Fruit fly (Drosophila melanogaster) whole organism, embryonic: ENCODE data around the gene SdhC.

Experiments
- Abd-B ChIP-seq: fragments of 200-800 bp; sonication (Bioruptor generic); optimal IDR thresholded peaks from 2 replicates; lab custom pipeline; 2018; ENCODE audit warnings: missing biosample characterization, mild to moderate bottlenecking, missing genetic modification characterization, moderate library complexity
- Atf-2 ChIP-seq: fragments of 200-800 bp; sonication (Bioruptor generic); optimal IDR thresholded peaks from 2 replicates; lab custom pipeline; 2016; ENCODE audit warnings: missing biosample characterization, missing genetic modification characterization
- CG11456 ChIP-seq: fragments of 200-800 bp; sonication (Bioruptor generic); IDR thresholded peaks from 3 replicates; pipeline ENCODE4 v1.3.6; 2022; ENCODE audit warnings: missing biosample characterization, missing genetic modification characterization
- CG1233 ChIP-seq: fragments of 200-800 bp; sonication (Bioruptor generic); optimal IDR thresholded peaks from 4 replicates; lab custom pipeline; 2018; ENCODE audit warnings: missing biosample characterization, mild to moderate bottlenecking, missing genetic modification characterization
- CG12659 ChIP-seq: fragments of 200-800 bp; sonication (Bioruptor generic); optimal IDR thresholded peaks from 3 replicates; lab custom pipeline; 2017; ENCODE audit warnings: mild to moderate bottlenecking, missing biosample characterization, missing genetic modification reagents, missing genetic modification characterization
- CG14667 ChIP-seq: fragments of 200-800 bp; sonication (Bioruptor generic); IDR thresholded peaks from 2 replicates; pipeline ENCODE4 v1.3.6; 2022; ENCODE audit warnings: missing biosample characterization, missing genetic modification characterization
- CG15269 ChIP-seq: fragments of 200-800 bp; sonication (Bioruptor generic); optimal IDR thresholded peaks from 2 replicates; lab custom pipeline; 2018; ENCODE audit warnings: missing biosample characterization, mild to moderate bottlenecking, missing genetic modification characterization, moderate library complexity
- CG16815 ChIP-seq: fragments of 200-800 bp; sonication (Bioruptor generic); optimal IDR thresholded peaks from 3 replicates; lab custom pipeline; 2017; ENCODE audit warnings: missing biosample characterization, mild to moderate bottlenecking, missing genetic modification characterization
- CG17912 ChIP-seq: fragments of 200-800 bp; sonication (Bioruptor generic); optimal IDR thresholded peaks from 2 replicates; lab custom pipeline; 2018; ENCODE audit warnings: missing biosample characterization, mild to moderate bottlenecking, missing genetic modification characterization
- CG18011 ChIP-seq: fragments of 200-800 bp; sonication (Bioruptor generic); optimal IDR thresholded peaks from 2 replicates; lab custom pipeline; 2017; ENCODE audit warnings: missing biosample characterization, missing genetic modification characterization, mild to moderate bottlenecking, moderate library complexity, missing genotype
- CG1832 ChIP-seq: fragments of 200-800 bp; sonication (Bioruptor generic); optimal IDR thresholded peaks from 2 replicates; lab custom pipeline; 2017; ENCODE audit warnings: missing biosample characterization, mild to moderate bottlenecking, missing genetic modification characterization, inconsistent platforms
- CG2120 ChIP-seq: fragments of 200-800 bp; sonication (Bioruptor generic); optimal IDR thresholded peaks from 3 replicates; lab custom pipeline; 2016; ENCODE audit warnings: missing biosample characterization, missing genetic modification characterization
- CG2199 ChIP-seq: fragments of 200-800 bp; sonication (Bioruptor generic); IDR thresholded peaks from 3 replicates; pipeline ENCODE4 v1.3.6; 2022; ENCODE audit warnings: missing biosample characterization, missing genetic modification characterization
- CG42726 ChIP-seq: fragments of 200-800 bp; sonication (Bioruptor generic); IDR thresholded peaks from 2 replicates; pipeline ENCODE4 v1.3.6; 2022; ENCODE audit warnings: missing biosample characterization, missing genetic modification characterization; ENCODE audit not compliant: partially characterized antibody
- CG4424 ChIP-seq: fragments of 200-800 bp; sonication (Bioruptor generic); optimal IDR thresholded peaks from 3 replicates; lab custom pipeline; 2016; ENCODE audit warnings: missing biosample characterization, missing genetic modification characterization
- CG4730 ChIP-seq: fragments of 200-800 bp; sonication (Bioruptor generic); IDR thresholded peaks from 2 replicates; pipeline ENCODE4 v1.3.6; 2022; ENCODE audit warnings: missing biosample characterization, missing genetic modification characterization
- Camta ChIP-seq: fragments of 200-800 bp; sonication (Bioruptor generic); optimal IDR thresholded peaks from 2 replicates; lab custom pipeline; 2016; ENCODE audit warnings: missing biosample characterization, missing genetic modification characterization
- Chrac-16 ChIP-seq: fragments of 200-800 bp; sonication (Bioruptor generic); optimal IDR thresholded peaks from 3 replicates; lab custom pipeline; 2016; ENCODE audit warnings: missing biosample characterization, missing genetic modification characterization
- CkIIα-i1 ChIP-seq: fragments of 200-800 bp; sonication (Bioruptor generic); IDR thresholded peaks from 2 replicates; pipeline ENCODE4 v1.3.6; 2022; ENCODE audit warnings: missing biosample characterization, missing genetic modification characterization
- CrebB ChIP-seq: fragments of 200-800 bp; sonication (Bioruptor generic); optimal IDR thresholded peaks from 3 replicates; lab custom pipeline; 2018; ENCODE audit warnings: missing biosample characterization, mild to moderate bottlenecking, missing genetic modification characterization
- Dad ChIP-seq: fragments of 200-800 bp; sonication (Bioruptor generic); optimal IDR thresholded peaks from 3 replicates; lab custom pipeline; 2016; ENCODE audit warnings: missing biosample characterization, missing genetic modification characterization
- Dip3 ChIP-seq: fragments of 200-800 bp; sonication (Bioruptor generic); optimal IDR thresholded peaks from 3 replicates; lab custom pipeline; 2016; ENCODE audit warnings: missing biosample characterization, missing genetic modification characterization
- Max ChIP-seq: fragments of 200-800 bp; sonication (Bioruptor generic); optimal IDR thresholded peaks from 2 replicates; lab custom pipeline; 2016; ENCODE audit warnings: missing biosample characterization, mild to moderate bottlenecking, missing genetic modification characterization
- Meics ChIP-seq: fragments of 200-800 bp; sonication (Bioruptor generic); optimal IDR thresholded peaks from 2 replicates; lab custom pipeline; 2017; ENCODE audit warnings: missing biosample characterization, mild to moderate bottlenecking, missing genetic modification characterization
- Myb ChIP-seq: fragments of 200-800 bp; sonication (Bioruptor generic); optimal IDR thresholded peaks from 2 replicates; lab custom pipeline; 2016; ENCODE audit warnings: missing biosample characterization, missing genetic modification characterization
- Nf-YA ChIP-seq: fragments of 200-800 bp; sonication (Bioruptor generic); IDR thresholded peaks from 2 replicates; pipeline ENCODE4 v1.3.6; 2022; ENCODE audit warnings: missing biosample characterization, missing genetic modification characterization
- Opbp ChIP-seq: fragments of 200-800 bp; sonication (Bioruptor generic); IDR thresholded peaks from 3 replicates; pipeline ENCODE4 v1.3.6; 2022; ENCODE audit warnings: missing biosample characterization, missing genetic modification characterization; ENCODE audit not compliant: partially characterized antibody
- Rx ChIP-seq: fragments of 200-800 bp; sonication (Bioruptor generic); IDR thresholded peaks from 2 replicates; pipeline ENCODE4 v1.3.6; 2022; ENCODE audit warnings: missing biosample characterization, missing genetic modification characterization
- Scr ChIP-seq: fragments of 200-800 bp; sonication (Bioruptor generic); IDR thresholded peaks from 2 replicates; pipeline ENCODE4 v1.3.6; 2022; ENCODE audit warnings: missing biosample characterization, missing genetic modification characterization; ENCODE audit not compliant: partially characterized antibody
- Side ChIP-seq: fragments of 200-800 bp; sonication (Bioruptor generic); optimal IDR thresholded peaks from 2 replicates; lab custom pipeline; 2016; ENCODE audit warnings: missing biosample characterization, missing genetic modification characterization
- Spps ChIP-seq: fragments of 200-800 bp; sonication (Bioruptor generic); optimal IDR thresholded peaks from 2 replicates; lab custom pipeline; 2018; ENCODE audit warnings: missing biosample characterization, mild to moderate bottlenecking, missing genetic modification characterization
- Ssrp ChIP-seq: fragments of 200-800 bp; sonication (Bioruptor generic); optimal IDR thresholded peaks from 2 replicates; lab custom pipeline; 2018; ENCODE audit warnings: missing biosample characterization, mild to moderate bottlenecking, missing genetic modification characterization, moderate library complexity
- bab2 ChIP-seq: fragments of 200-800 bp; sonication (Bioruptor generic); optimal IDR thresholded peaks from 2 replicates; lab custom pipeline; 2016; ENCODE audit warnings: missing biosample characterization, missing genetic modification characterization
- chinmo ChIP-seq: fragments of 200-800 bp; sonication (Bioruptor generic); IDR thresholded peaks from 4 replicates; pipeline ENCODE4 v1.3.6; 2022; ENCODE audit warnings: missing biosample characterization, missing genetic modification characterization; ENCODE audit not compliant: partially characterized antibody
- dan ChIP-seq: fragments of 200-800 bp; sonication (Bioruptor generic); IDR thresholded peaks from 2 replicates; pipeline ENCODE4 v1.3.6; 2022; ENCODE audit warnings: missing biosample characterization, missing genetic modification characterization
- danr ChIP-seq: fragments of 200-800 bp; sonication (Bioruptor generic); IDR thresholded peaks from 2 replicates; pipeline ENCODE4 v1.3.6; 2022; ENCODE audit warnings: missing biosample characterization, missing genetic modification characterization
- dimm ChIP-seq: fragments of 200-800 bp; sonication (Bioruptor generic); IDR thresholded peaks from 2 replicates; pipeline ENCODE4 v1.3.6; 2022; ENCODE audit warnings: missing biosample characterization, missing genetic modification characterization
- en ChIP-seq: fragments of 200-800 bp; sonication (Bioruptor generic); optimal IDR thresholded peaks from 2 replicates; lab custom pipeline; 2016; ENCODE audit warnings: missing biosample characterization, missing genetic modification characterization
- ewg ChIP-seq: fragments of 200-800 bp; sonication (Bioruptor generic); optimal IDR thresholded peaks from 3 replicates; lab custom pipeline; 2017; ENCODE audit warnings: mild to moderate bottlenecking, missing biosample characterization, missing genetic modification reagents, missing genetic modification characterization
- fd3F ChIP-seq: fragments of 200-800 bp; sonication (Bioruptor generic); optimal IDR thresholded peaks from 2 replicates; lab custom pipeline; 2018; ENCODE audit warnings: missing biosample characterization, mild to moderate bottlenecking, missing genetic modification characterization, moderate library complexity
- gcm2 ChIP-seq: fragments of 200-800 bp; sonication (Bioruptor generic); optimal IDR thresholded peaks from 2 replicates; lab custom pipeline; 2016; ENCODE audit warnings: missing biosample characterization, missing genetic modification characterization
- gsb ChIP-seq: fragments of 200-800 bp; sonication (Bioruptor generic); IDR thresholded peaks from 2 replicates; pipeline ENCODE4 v1.3.6; 2022; ENCODE audit warnings: missing biosample characterization, missing genetic modification characterization
- gt ChIP-seq: fragments of 200-800 bp; sonication (Bioruptor generic); IDR thresholded peaks from 2 replicates; pipeline ENCODE4 v1.3.6; 2022; ENCODE audit warnings: missing biosample characterization, missing genetic modification characterization
- h ChIP-seq: fragments of >200 bp; optimal IDR thresholded peaks from 2 replicates; lab custom pipeline; 2017
- jumu ChIP-seq: fragments of 200-800 bp; sonication (Bioruptor generic); optimal IDR thresholded peaks from 3 replicates; lab custom pipeline; 2016; ENCODE audit warnings: missing biosample characterization, missing genetic modification characterization
- lilli ChIP-seq: fragments of 200-800 bp; sonication (Bioruptor generic); optimal IDR thresholded peaks from 3 replicates; lab custom pipeline; 2016; ENCODE audit warnings: missing biosample characterization, missing genetic modification characterization
- luna ChIP-seq: fragments of 200-800 bp; sonication (Bioruptor generic); optimal IDR thresholded peaks from 2 replicates; lab custom pipeline; 2016; ENCODE audit warnings: missing biosample characterization, missing genetic modification characterization
- onecut ChIP-seq: fragments of 200-800 bp; sonication (Bioruptor generic); IDR thresholded peaks from 2 replicates; pipeline ENCODE4 v1.3.6; 2022; ENCODE audit warnings: missing biosample characterization, missing genetic modification characterization
- pfk ChIP-seq: fragments of 200-800 bp; sonication (Bioruptor generic); optimal IDR thresholded peaks from 2 replicates; lab custom pipeline; 2018; ENCODE audit warnings: missing biosample characterization, mild to moderate bottlenecking, missing genetic modification characterization, moderate library complexity
- sna ChIP-seq: fragments of 200-800 bp; sonication (Bioruptor generic); IDR thresholded peaks from 2 replicates; pipeline ENCODE4 v1.3.6; 2022; ENCODE audit warnings: missing biosample characterization, missing genetic modification characterization; ENCODE audit not compliant: partially characterized antibody
- so ChIP-seq: fragments of 200-800 bp; sonication (Bioruptor generic); IDR thresholded peaks from 3 replicates; pipeline ENCODE4 v1.3.6; 2022; ENCODE audit warnings: missing biosample characterization, missing genetic modification characterization
- tx ChIP-seq: fragments of 200-800 bp; sonication (Bioruptor generic); optimal IDR thresholded peaks from 2 replicates; lab custom pipeline; 2016; ENCODE audit warnings: missing biosample characterization, missing genetic modification characterization

Gene SdhC

DNA sequence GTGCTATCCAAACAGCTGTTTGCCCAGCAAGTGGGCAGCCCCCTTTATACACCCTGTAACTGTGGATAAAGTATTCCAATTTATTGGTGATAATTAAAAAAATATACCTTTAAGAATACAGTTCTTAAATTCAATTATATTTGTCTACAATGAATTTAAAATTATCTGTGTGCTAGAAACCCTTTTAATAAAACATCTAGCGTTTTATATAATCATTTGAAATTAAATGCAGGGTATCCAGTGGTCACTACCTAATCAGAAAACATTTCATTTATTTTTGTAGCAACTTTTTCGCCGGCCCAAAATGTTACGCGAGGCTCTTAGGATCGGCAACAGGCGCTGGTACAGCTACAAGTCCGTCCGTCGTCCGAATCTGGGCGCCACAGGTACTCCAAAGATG lies 16.8 kb upstream of the SdhC start, which contains the start of gene CG17726 (continued):
- TF ChIP-seq Spps = peak; percentile 96
- TF ChIP-seq Opbp (GFP tag; lab: Robert Waterston, UW) = no peak
- peak; percentile 97 for TF ChIP-seq CG2120 (GFP tag; lab: Kevin White, UChicago)
- TF ChIP-seq dan = peak; percentile 73; the same call in 1 of the 2 replicates
- TF ChIP-seq fd3F = peak; percentile 97
- TF ChIP-seq Nf-YA = peak; percentile 96
- TF ChIP-seq danr (GFP tag; lab: Robert Waterston, UW) = peak; percentile 93
- TF ChIP-seq CG4730 = peak; percentile 98
- peak; percentile 68 for TF ChIP-seq CkIIα-i1 (GFP tag; lab: Robert Waterston, UW)
- TF ChIP-seq gt (GFP tag; lab: Robert Waterston, UW) = peak; percentile 94
- TF ChIP-seq CG17912 (GFP tag; lab: Kevin White, UChicago) = peak; percentile 87
- TF ChIP-seq chinmo (GFP tag; lab: Robert Waterston, UW) = no peak
- no peak for TF ChIP-seq Scr (GFP tag; lab: Robert Waterston, UW)
- TF ChIP-seq Atf-2 (GFP tag; lab: Kevin White, UChicago) = peak; percentile 91
- peak; percentile 93 for TF ChIP-seq bab2 (GFP tag; lab: Kevin White, UChicago)
- peak; percentile 83 for TF ChIP-seq CG18011
- TF ChIP-seq tx = peak; percentile 86
- TF ChIP-seq ewg (GFP tag; lab: Kevin White, UChicago) = peak; percentile 93
- peak; percentile 86 for TF ChIP-seq Side (GFP tag; lab: Kevin White, UChicago)
- peak; percentile 95 for TF ChIP-seq Camta
- TF ChIP-seq CG16815 (GFP tag; lab: Kevin White, UChicago) = peak; percentile 94
- peak; percentile 96 for TF ChIP-seq lilli
- peak; percentile 69 for TF ChIP-seq gcm2 (GFP tag; lab: Kevin White, UChicago)
- peak; percentile 97 for TF ChIP-seq Ssrp
- no peak for TF ChIP-seq pfk (GFP tag; lab: Kevin White, UChicago)
- peak; percentile 94 for TF ChIP-seq CG2199
- peak; percentile 95 for TF ChIP-seq dimm (GFP tag; lab: Robert Waterston, UW)
- TF ChIP-seq h (lab: Kevin White, UChicago) = no peak
- TF ChIP-seq CG15269 (tag; lab: Kevin White, UChicago) = peak; percentile 98
- TF ChIP-seq CG14667 (GFP tag; lab: Robert Waterston, UW) = peak; percentile 96
- peak; percentile 94 for TF ChIP-seq Max
- TF ChIP-seq en (GFP tag; lab: Kevin White, UChicago) = peak; percentile 68
- peak; percentile 94 for TF ChIP-seq Abd-B (GFP tag; lab: Kevin White, UChicago)
- peak; percentile 95 for TF ChIP-seq onecut (GFP tag; lab: Robert Waterston, UW)
- peak; percentile 91 for TF ChIP-seq CG1233 (GFP tag; lab: Kevin White, UChicago)
- no peak for TF ChIP-seq CG42726 (GFP tag; lab: Robert Waterston, UW)
- peak; percentile 95 for TF ChIP-seq Rx (GFP tag; lab: Robert Waterston, UW)
- TF ChIP-seq CrebB (tag; lab: Kevin White, UChicago) = peak; percentile 96
- TF ChIP-seq CG4424 (GFP tag; lab: Kevin White, UChicago) = peak; percentile 97
- peak; percentile 97 for TF ChIP-seq CG11456
- TF ChIP-seq Myb (GFP tag; lab: Kevin White, UChicago) = peak; percentile 61
- peak; percentile 96 for TF ChIP-seq Meics (GFP tag; lab: Kevin White, UChicago)
- TF ChIP-seq jumu (GFP tag; lab: Kevin White, UChicago) = peak; percentile 79
- peak; percentile 99 for TF ChIP-seq so
- TF ChIP-seq gsb (GFP tag; lab: Robert Waterston, UW) = peak; percentile 89
- TF ChIP-seq luna (GFP tag; lab: Kevin White, UChicago) = peak; percentile 27
- peak; percentile 98 for TF ChIP-seq CG12659 (GFP tag; lab: Kevin White, UChicago)
- TF ChIP-seq CG1832 (GFP tag; lab: Kevin White, UChicago) = no peak
- peak; percentile 98 for TF ChIP-seq Chrac-16 (GFP tag; lab: Kevin White, UChicago)
- TF ChIP-seq Dip3 (GFP tag; lab: Kevin White, UChicago) = peak; percentile 81
- peak; percentile 84 for TF ChIP-seq Dad
- TF ChIP-seq sna = no peak
